Worm (Caenorhabditis elegans) whole organism, young adult: Measurements from ENCODE around the gene C36B7.3.

Source experiments
- B0019.2 ChIP-seq: fragments of 200-800 bp; sonication (Bioruptor generic); conservative IDR thresholded peaks from 2 replicates; pipeline ENCODE4 v1.3.6; 2022; ENCODE audit warnings: missing genetic modification reagents, missing genetic modification characterization, missing compliant biosample characterization
- B0261.1 ChIP-seq: sonication (generic microtip); optimal IDR thresholded peaks from 2 replicates; lab custom pipeline; 2016; ENCODE audit warnings: mild to moderate bottlenecking, missing genetic modification characterization, moderate library complexity, missing compliant biosample characterization
- C06A6.2 ChIP-seq: fragments of 200-800 bp; sonication (Bioruptor generic); conservative IDR thresholded peaks from 2 replicates; pipeline ENCODE4 v1.3.6; 2022; ENCODE audit warnings: missing genetic modification characterization, missing compliant biosample characterization
- F10E7.11 ChIP-seq: sonication (generic microtip); optimal IDR thresholded peaks from 2 replicates; lab custom pipeline; 2017; ENCODE audit warnings: mild to moderate bottlenecking, missing genetic modification characterization, moderate library complexity, missing compliant biosample characterization
- F39B2.1 ChIP-seq: fragments of 200-800 bp; sonication (Bioruptor generic); IDR thresholded peaks from 2 replicates; pipeline ENCODE4 v1.3.6; 2022; ENCODE audit warnings: missing genetic modification reagents, missing genetic modification characterization, missing compliant biosample characterization
- F49E8.2 ChIP-seq: sonication (generic microtip); optimal IDR thresholded peaks from 3 replicates; lab custom pipeline; 2017; ENCODE audit warnings: missing genetic modification characterization, mild to moderate bottlenecking, missing compliant biosample characterization, antibody characterized with exemption, moderate library complexity; ENCODE audit not compliant: insufficient read depth
- Y67H2A.10 ChIP-seq: fragments of 200-800 bp; sonication (Bioruptor generic); conservative IDR thresholded peaks from 2 replicates; pipeline ENCODE4 v1.3.6; 2022; ENCODE audit warnings: missing genetic modification reagents, missing genetic modification characterization, missing compliant biosample characterization
- Y79H2A.3 ChIP-seq: fragments of 200-800 bp; sonication (Bioruptor generic); conservative IDR thresholded peaks from 2 replicates; pipeline ENCODE4 v1.3.6; 2022; ENCODE audit warnings: missing genetic modification reagents, missing genetic modification characterization, missing compliant biosample characterization
- akir-1 ChIP-seq: fragments of 200-800 bp; sonication (Bioruptor generic); optimal IDR thresholded peaks from 2 replicates; lab custom pipeline; 2018; ENCODE audit warnings: mild to moderate bottlenecking, missing genetic modification characterization, moderate library complexity, missing compliant biosample characterization
- atf-7 ChIP-seq: sonication (generic microtip); optimal IDR thresholded peaks from 2 replicates; lab custom pipeline; 2017; ENCODE audit warnings: mild to moderate bottlenecking, missing genetic modification characterization, missing compliant biosample characterization
- athp-1 ChIP-seq: sonication (generic microtip); optimal IDR thresholded peaks from 2 replicates; lab custom pipeline; 2017; ENCODE audit warnings: mild to moderate bottlenecking, missing genetic modification characterization, missing compliant biosample characterization
- attf-5 ChIP-seq: fragments of 200-800 bp; sonication (Bioruptor generic); optimal IDR thresholded peaks from 2 replicates; lab custom pipeline; 2018; ENCODE audit warnings: mild to moderate bottlenecking, missing genetic modification characterization, missing compliant biosample characterization
- bed-1 ChIP-seq: fragments of 200-800 bp; sonication (Bioruptor generic); IDR thresholded peaks from 2 replicates; pipeline ENCODE4 v1.3.6; 2022; ENCODE audit warnings: missing genetic modification reagents, missing genetic modification characterization, missing compliant biosample characterization
- cebp-2 ChIP-seq: fragments of 200-800 bp; sonication (Bioruptor generic); IDR thresholded peaks from 2 replicates; pipeline ENCODE4 v1.3.6; 2022; ENCODE audit warnings: missing genetic modification characterization, missing compliant biosample characterization
- ceh-40 ChIP-seq: fragments of 200-800 bp; sonication (Bioruptor generic); IDR thresholded peaks from 2 replicates; pipeline ENCODE4 v1.3.6; 2022; ENCODE audit warnings: missing genetic modification characterization, missing compliant biosample characterization
- ceh-79 ChIP-seq: sonication (generic microtip); optimal IDR thresholded peaks from 2 replicates; lab custom pipeline; 2017; ENCODE audit warnings: mild to moderate bottlenecking, missing genetic modification characterization, missing compliant biosample characterization
- egl-44 ChIP-seq: fragments of 200-800 bp; sonication (Bioruptor generic); IDR thresholded peaks from 2 replicates; pipeline ENCODE4 v1.3.6; 2022; ENCODE audit warnings: missing genetic modification reagents, missing genetic modification characterization, missing compliant biosample characterization
- egrh-3 ChIP-seq: fragments of 200-800 bp; sonication (Bioruptor generic); IDR thresholded peaks from 2 replicates; pipeline ENCODE4 v1.3.6; 2022; ENCODE audit warnings: missing genetic modification reagents, missing genetic modification characterization, missing compliant biosample characterization
- ets-4 ChIP-seq: fragments of 200-800 bp; sonication (Bioruptor generic); optimal IDR thresholded peaks from 2 replicates; lab custom pipeline; 2018; ENCODE audit warnings: mild to moderate bottlenecking, missing genetic modification characterization, missing compliant biosample characterization
- fkh-3 ChIP-seq: sonication (generic microtip); optimal IDR thresholded peaks from 2 replicates; lab custom pipeline; 2016; ENCODE audit warnings: mild to moderate bottlenecking, missing genetic modification characterization, missing compliant biosample characterization
- hrde-1 ChIP-seq: sonication (generic microtip); optimal IDR thresholded peaks from 2 replicates; lab custom pipeline; 2016; ENCODE audit warnings: missing genetic modification characterization, mild to moderate bottlenecking, missing compliant biosample characterization, moderate library complexity, missing genotype, missing genetic modification reagents, borderline replicate concordance
- lin-26 ChIP-seq: fragments of 200-800 bp; sonication (Bioruptor generic); IDR thresholded peaks from 2 replicates; pipeline ENCODE4 v1.3.6; 2022; ENCODE audit warnings: missing genetic modification reagents, missing genetic modification characterization, missing compliant biosample characterization
- lin-35 ChIP-seq, 3 experiments: fragments of 150-350 bp in 2 of 3; sonication (generic microtip) in 1 of 3; optimal IDR thresholded peaks; 2 replicates each; lab custom pipeline; 2014 to 2018; ENCODE audit warnings: missing biosample characterization in 3 of 3, missing genetic modification characterization in 3 of 3, missing genetic modification reagents in 3 of 3
- lin-54 ChIP-seq: fragments of 200-800 bp; sonication (Bioruptor generic); optimal IDR thresholded peaks from 2 replicates; lab custom pipeline; 2018; ENCODE audit warnings: mild to moderate bottlenecking, missing genetic modification characterization, missing compliant biosample characterization
- lsl-1 ChIP-seq: fragments of 200-800 bp; sonication (Bioruptor generic); optimal IDR thresholded peaks from 2 replicates; lab custom pipeline; 2018; ENCODE audit warnings: mild to moderate bottlenecking, missing genetic modification characterization, moderate library complexity, missing compliant biosample characterization
- madf-10 ChIP-seq: sonication (generic microtip); optimal IDR thresholded peaks from 2 replicates; lab custom pipeline; 2016; ENCODE audit warnings: mild to moderate bottlenecking, missing genetic modification characterization, missing compliant biosample characterization
- mcd-1 ChIP-seq: fragments of 200-800 bp; sonication (Bioruptor generic); IDR thresholded peaks from 2 replicates; pipeline ENCODE4 v1.3.6; 2022; ENCODE audit warnings: missing genetic modification reagents, missing genetic modification characterization, missing compliant biosample characterization
- mel-28 ChIP-seq: sonication (generic microtip); optimal IDR thresholded peaks from 2 replicates; lab custom pipeline; 2016; ENCODE audit warnings: borderline replicate concordance, mild to moderate bottlenecking, missing genetic modification characterization, missing compliant biosample characterization
- nfyb-1 ChIP-seq: fragments of 200-800 bp; sonication (Bioruptor generic); IDR thresholded peaks from 2 replicates; pipeline ENCODE4 v1.3.6; 2022; ENCODE audit warnings: missing genetic modification reagents, missing genetic modification characterization, missing compliant biosample characterization
- nhr-80 ChIP-seq: sonication (generic microtip); optimal IDR thresholded peaks from 2 replicates; lab custom pipeline; 2016; ENCODE audit warnings: missing genetic modification characterization, missing compliant biosample characterization
- nhr-90 ChIP-seq: sonication (generic microtip); optimal IDR thresholded peaks from 2 replicates; lab custom pipeline; 2016; ENCODE audit warnings: missing genotype, mild to moderate bottlenecking, missing genetic modification characterization, missing compliant biosample characterization
- pha-4 ChIP-seq: fragments of 150-350 bp; sonication (generic microtip); optimal IDR thresholded peaks from 2 replicates; lab custom pipeline; 2014; ENCODE audit warnings: missing biosample characterization, missing genetic modification reagents, missing genetic modification characterization
- rec-8 ChIP-seq, 2 experiments: sonication (generic microtip); optimal IDR thresholded peaks; 2 replicates each; lab custom pipeline; 2016; ENCODE audit warnings: mild to moderate bottlenecking in 2 of 2, missing genetic modification characterization in 2 of 2, missing genetic modification reagents in 2 of 2, missing genotype in 2 of 2, missing biosample characterization in 1 of 2, missing compliant biosample characterization in 1 of 2, moderate library complexity in 1 of 2
- repo-1 ChIP-seq: sonication (generic microtip); optimal IDR thresholded peaks from 2 replicates; lab custom pipeline; 2017; ENCODE audit warnings: mild to moderate bottlenecking, missing genetic modification characterization, missing compliant biosample characterization
- sea-2 ChIP-seq: fragments of 200-800 bp; sonication (Bioruptor generic); IDR thresholded peaks from 2 replicates; pipeline ENCODE4 v1.3.6; 2022; ENCODE audit warnings: missing genetic modification characterization, missing compliant biosample characterization
- snpc-3.4 ChIP-seq: sonication (generic microtip); optimal IDR thresholded peaks from 2 replicates; lab custom pipeline; 2017; ENCODE audit warnings: missing genetic modification characterization, mild to moderate bottlenecking, missing compliant biosample characterization, antibody characterized with exemption, moderate library complexity, missing genotype, missing genetic modification reagents
- snpc-4 ChIP-seq, 5 experiments: fragments of 150-350 bp in 1 of 5; sonication (generic microtip) in 4 of 5; optimal IDR thresholded peaks; 2 replicates each; lab custom pipeline; 2014 to 2018; ENCODE audit warnings: missing genetic modification characterization in 5 of 5, missing biosample characterization in 3 of 5, antibody characterized with exemption in 2 of 5, mild to moderate bottlenecking in 2 of 5, missing compliant biosample characterization in 2 of 5, missing genotype in 2 of 5, moderate library complexity in 2 of 5, missing genetic modification reagents in 1 of 5
- sptf-2 ChIP-seq: fragments of 200-800 bp; sonication (Bioruptor generic); optimal IDR thresholded peaks from 2 replicates; lab custom pipeline; 2018; ENCODE audit warnings: mild to moderate bottlenecking, missing genetic modification characterization, missing compliant biosample characterization
- zfh-2 ChIP-seq: fragments of 200-800 bp; sonication (Bioruptor generic); conservative IDR thresholded peaks from 2 replicates; pipeline ENCODE4 v1.3.6; 2022; ENCODE audit warnings: missing genetic modification reagents, missing genetic modification characterization, missing compliant biosample characterization
- zim-3 ChIP-seq: sonication (generic microtip); optimal IDR thresholded peaks from 2 replicates; lab custom pipeline; 2017; ENCODE audit warnings: mild to moderate bottlenecking, missing genetic modification characterization, moderate library complexity, missing compliant biosample characterization
- ztf-18 ChIP-seq: sonication (generic microtip); optimal IDR thresholded peaks from 2 replicates; lab custom pipeline; 2016; ENCODE audit warnings: missing genotype, mild to moderate bottlenecking, missing genetic modification characterization, missing compliant biosample characterization
- ztf-26 ChIP-seq: sonication (generic microtip); optimal IDR thresholded peaks from 2 replicates; lab custom pipeline; 2017; ENCODE audit warnings: missing genetic modification characterization, missing compliant biosample characterization
- ztf-6 ChIP-seq: fragments of 200-800 bp; sonication (Bioruptor generic); IDR thresholded peaks from 2 replicates; pipeline ENCODE4 v1.3.6; 2022; ENCODE audit warnings: missing genetic modification reagents, missing genetic modification characterization, missing compliant biosample characterization

Gene C36B7.3

ce11 chrX:7066003-7066402 is 35.6 kb upstream of the C36B7.3 start:
- no peak for TF ChIP-seq ztf-6
- TF ChIP-seq ceh-40 (GFP tag; lab: Robert Waterston, UW) = no peak
- no peak for TF ChIP-seq ets-4
- no peak for TF ChIP-seq bed-1 (GFP tag; lab: Robert Waterston, UW)
- TF ChIP-seq attf-5 (GFP tag; lab: Kevin White, UChicago) = no peak
- TF ChIP-seq ztf-18 = no peak

ce11 chrX:7067250-7067958 is 34.2 kb upstream of the C36B7.3 start:
- TF ChIP-seq mel-28 (tag; lab: Kevin White, UChicago) = no peak
- 0 out of 2 replicates have a peak, but pooled peaks have one; percentile 8 for TF ChIP-seq nfyb-1 (GFP tag; lab: Robert Waterston, UW)
- TF ChIP-seq C06A6.2 (GFP tag; lab: Robert Waterston, UW) = no peak
- TF ChIP-seq hrde-1 (tag; lab: Kevin White, UChicago) = no peak
- 0 out of 2 replicates have a peak, but pooled peaks have one; percentile 5 for TF ChIP-seq mcd-1 (GFP tag; lab: Robert Waterston, UW)
- peak; percentile 58; the same call in 1 of the 2 replicates for TF ChIP-seq zfh-2 (GFP tag; lab: Robert Waterston, UW)

ce11 chrX:7068400-7068799 is 33.2 kb upstream of the C36B7.3 start, which contains the start of gene pdi-6:
Gene pdi-6, minus strand, starts transcription at chrX:7068563.
- TF ChIP-seq lin-35 (GFP tag; optimal IDR thresholded peaks at IDR 0.05; lab: Kevin White, UChicago) = no peak
- peak; percentile 43 for TF ChIP-seq lin-54
- no peak for TF ChIP-seq athp-1 (tag; lab: Kevin White, UChicago)
- TF ChIP-seq lsl-1 (GFP tag; lab: Kevin White, UChicago) = no peak
- no peak for TF ChIP-seq ztf-26 (tag; lab: Kevin White, UChicago)
- TF ChIP-seq nhr-90 (tag; lab: Kevin White, UChicago) = peak; percentile 43
- peak; percentile 52 for TF ChIP-seq atf-7
- no peak for TF ChIP-seq F49E8.2 (tag; lab: Kevin White, UChicago)
- no peak for TF ChIP-seq sea-2
- TF ChIP-seq egrh-3 = peak; percentile 45; the same call in 1 of the 2 replicates
- TF ChIP-seq fkh-3 (tag; lab: Kevin White, UChicago) = no peak
- TF ChIP-seq Y67H2A.10 (GFP tag; lab: Robert Waterston, UW) = 0 out of 2 replicates have a peak, but pooled peaks have one; percentile 14
- TF ChIP-seq egl-44 (GFP tag; lab: Robert Waterston, UW) = no peak
- no peak for TF ChIP-seq snpc-3.4
- 0 out of 2 replicates have a peak, but pooled peaks have one; percentile 22 for TF ChIP-seq lin-26 (GFP tag; lab: Robert Waterston, UW)
- TF ChIP-seq zim-3 (tag; lab: Kevin White, UChicago) = no peak
- no peak for TF ChIP-seq rec-8 (tag; optimal IDR thresholded peaks at IDR 0.05; lab: Kevin White, UChicago)
- no peak for TF ChIP-seq B0019.2 (GFP tag; lab: Robert Waterston, UW)
- no peak for TF ChIP-seq ceh-79 (tag; lab: Kevin White, UChicago)
- TF ChIP-seq mcd-1 (GFP tag; lab: Robert Waterston, UW) = peak; percentile 98
- TF ChIP-seq cebp-2 = no peak
- no peak for TF ChIP-seq Y79H2A.3 (GFP tag; lab: Robert Waterston, UW)
- TF ChIP-seq sptf-2 (GFP tag; lab: Kevin White, UChicago) = peak; percentile 43
- TF ChIP-seq mel-28 (tag; lab: Kevin White, UChicago) = no peak
- TF ChIP-seq repo-1 (tag; lab: Kevin White, UChicago) = no peak
- TF ChIP-seq akir-1 (GFP tag; lab: Kevin White, UChicago) = peak; percentile 30
- peak; percentile 25; the same call in 1 of the 2 replicates for TF ChIP-seq ztf-6
- no peak for TF ChIP-seq snpc-4 (GFP tag; optimal IDR thresholded peaks at IDR 0.05; lab: Kevin White, UChicago)
- peak in 1 of 4 experiments; percentile 64 for TF ChIP-seq snpc-4 (tag; optimal IDR thresholded peaks at IDR 0.05; lab: Kevin White, UChicago)
- TF ChIP-seq F10E7.11 (tag; lab: Kevin White, UChicago) = no peak
- peak; percentile 41 for TF ChIP-seq pha-4 (tag; lab: Kevin White, UChicago)
- peak; percentile 96 for TF ChIP-seq nhr-80
- no peak for TF ChIP-seq F39B2.1 (GFP tag; lab: Robert Waterston, UW)
- TF ChIP-seq madf-10 (tag; lab: Kevin White, UChicago) = peak; percentile 73
- TF ChIP-seq B0261.1 (tag; lab: Kevin White, UChicago) = peak; percentile 14
